Worm (Caenorhabditis elegans) whole organism, midembryonic: Measurements from ENCODE around the gene vnut-1.

Experiments used
- cog-1 ChIP-seq: sonication (generic microtip); optimal IDR thresholded peaks from 2 replicates; lab custom pipeline; 2016; ENCODE audit warnings: missing genetic modification characterization, missing compliant biosample characterization
- ztf-29 ChIP-seq: fragments of 200-800 bp; sonication (Bioruptor generic); IDR thresholded peaks from 2 replicates; pipeline ENCODE4 v1.3.6; 2022; ENCODE audit warnings: missing genetic modification reagents, missing genetic modification characterization, missing compliant biosample characterization

- TF ChIP-seq cog-1 = no peak
- no peak for TF ChIP-seq ztf-29 (GFP tag; lab: Robert Waterston, UW)
Measured at ce11 chrII:14523645-14524223, 34.1 kb downstream of the vnut-1 start, which contains the start of gene pot-2.
